Fruit fly (Drosophila melanogaster) whole organism, adult: ENCODE results near the gene Mbs.

Experiments used
- CG11617 ChIP-seq: fragments of 200-800 bp; sonication (Bioruptor generic); optimal IDR thresholded peaks from 2 replicates; lab custom pipeline; 2017; ENCODE audit warnings: mild to moderate bottlenecking, missing biosample characterization, missing genetic modification reagents, missing genetic modification characterization
- CG14711 ChIP-seq: fragments of 200-800 bp; sonication (Bioruptor generic); optimal IDR thresholded peaks from 2 replicates; lab custom pipeline; 2018; ENCODE audit warnings: missing biosample characterization, mild to moderate bottlenecking, missing genetic modification characterization, moderate library complexity
- CG33017 ChIP-seq: fragments of 200-800 bp; sonication (Bioruptor generic); optimal IDR thresholded peaks from 2 replicates; lab custom pipeline; 2018; ENCODE audit warnings: missing biosample characterization, mild to moderate bottlenecking, missing genetic modification characterization, moderate library complexity
- CG5204 ChIP-seq: fragments of 200-800 bp; sonication (Bioruptor generic); optimal IDR thresholded peaks from 2 replicates; lab custom pipeline; 2016; ENCODE audit warnings: missing biosample characterization, missing genetic modification characterization
- CG7045 ChIP-seq: fragments of 200-800 bp; sonication (Bioruptor generic); optimal IDR thresholded peaks from 2 replicates; lab custom pipeline; 2017; ENCODE audit warnings: missing biosample characterization, mild to moderate bottlenecking, missing genetic modification characterization
- CG7101 ChIP-seq: fragments of 200-800 bp; sonication (Bioruptor generic); optimal IDR thresholded peaks from 2 replicates; lab custom pipeline; 2018; ENCODE audit warnings: missing biosample characterization, mild to moderate bottlenecking, missing genetic modification characterization, moderate library complexity
- Hr96 ChIP-seq: fragments of 200-800 bp; sonication (Bioruptor generic); optimal IDR thresholded peaks from 2 replicates; lab custom pipeline; 2016; ENCODE audit warnings: missing biosample characterization, missing genetic modification characterization
- bab1 ChIP-seq: fragments of 200-800 bp; sonication (Bioruptor generic); optimal IDR thresholded peaks from 3 replicates; lab custom pipeline; 2019; ENCODE audit warnings: missing biosample characterization, mild to moderate bottlenecking, missing genetic modification characterization, moderate library complexity
- kay ChIP-seq: fragments of 200-800 bp; sonication (Bioruptor generic); peaks from one replicate; lab custom pipeline; 2016; ENCODE audit warnings: missing biosample characterization, missing genetic modification characterization, borderline replicate concordance
- ovo ChIP-seq: fragments of 200-800 bp; sonication (Bioruptor generic); optimal IDR thresholded peaks from 2 replicates; lab custom pipeline; 2016; ENCODE audit warnings: missing biosample characterization, missing genetic modification characterization
- pad ChIP-seq: fragments of 200-800 bp; sonication (Bioruptor generic); optimal IDR thresholded peaks from 3 replicates; lab custom pipeline; 2017; ENCODE audit warnings: missing biosample characterization, missing genetic modification characterization, mild to moderate bottlenecking, moderate library complexity, missing genetic modification reagents
- toe ChIP-seq: fragments of 200-800 bp; sonication (Bioruptor generic); optimal IDR thresholded peaks from 2 replicates; lab custom pipeline; 2016; ENCODE audit warnings: missing biosample characterization, missing genetic modification characterization

DNA sequence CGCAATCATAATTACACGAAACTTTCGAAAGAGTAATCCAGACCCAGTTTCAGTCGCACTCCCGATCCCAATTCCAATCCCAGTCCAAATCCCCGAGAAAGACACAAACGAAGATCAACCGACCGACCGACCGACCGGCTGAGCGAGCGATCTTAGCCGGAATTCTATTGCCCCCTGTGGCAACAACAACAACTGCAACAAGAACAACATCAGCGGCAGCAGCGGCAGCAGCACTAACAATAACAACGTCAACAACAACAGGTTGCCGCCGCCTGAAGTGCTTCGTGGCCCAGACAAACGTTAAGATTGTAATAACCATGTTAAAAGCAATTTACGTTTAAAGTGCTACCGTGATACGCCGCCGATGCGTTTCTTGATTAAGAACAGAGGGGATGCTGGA, 33.0 kb upstream of the Mbs start:
- TF ChIP-seq ovo (GFP tag; lab: Kevin White, UChicago) (no peak), toe (GFP tag; lab: Kevin White, UChicago) (no peak), CG11617 (GFP tag; lab: Kevin White, UChicago) (no peak), CG5204 (GFP tag; lab: Kevin White, UChicago) (no peak), CG33017 (tag; lab: Kevin White, UChicago) (no peak), kay (GFP tag; lab: Kevin White, UChicago) (no peak), CG7101 (no peak), Hr96 (GFP tag; lab: Kevin White, UChicago) (no peak), pad (GFP tag; lab: Kevin White, UChicago) (no peak), CG14711 (tag; lab: Kevin White, UChicago) (no peak), bab1 (GFP tag; lab: Kevin White, UChicago) (no peak), CG7045 (GFP tag; lab: Kevin White, UChicago) (no peak)
